Worm (Caenorhabditis elegans): Measurements from ENCODE around the gene ikke-1.

Gene ikke-1

ce11 chrIII:9075539-9075938 is 25.0 kb upstream of the ikke-1 start, which contains the start of gene F02A9.7 (continued):
- no peak for TF ChIP-seq xbp-1 (tag; optimal IDR thresholded peaks at IDR 0.05)

ce11 chrIII:9072704-9073103 is 22.2 kb upstream of the ikke-1 start:
- TF ChIP-seq pax-3 (tag; optimal IDR thresholded peaks at IDR 0.05): no peak
- no peak for TF ChIP-seq unc-86 (tag; optimal IDR thresholded peaks at IDR 0.05)
- TF ChIP-seq nhr-71 (tag; optimal IDR thresholded peaks at IDR 0.05): no peak
- TF ChIP-seq ets-5 (GFP tag; IDR thresholded peaks at IDR 0.05): no peak
- TF ChIP-seq aha-1 (tag; optimal IDR thresholded peaks at IDR 0.05): no peak
- TF ChIP-seq ceh-90 (tag; optimal IDR thresholded peaks at IDR 0.05): no peak
- no peak for TF ChIP-seq sptf-1 (tag; optimal IDR thresholded peaks at IDR 0.05)
- no peak for TF ChIP-seq ama-1 (optimal IDR thresholded peaks at IDR 0.05)
- no peak for TF ChIP-seq skn-1 (tag; optimal IDR thresholded peaks at IDR 0.05)
- TF ChIP-seq ceh-88 (GFP tag; IDR thresholded peaks at IDR 0.05): no peak
- no peak for TF ChIP-seq egl-27 (tag; optimal IDR thresholded peaks at IDR 0.05)

- no peak for TF ChIP-seq fos-1 (tag; optimal IDR thresholded peaks at IDR 0.05)
- TF ChIP-seq efl-1 (optimal IDR thresholded peaks at IDR 0.05): no peak
- TF ChIP-seq efl-1 (GFP tag; optimal IDR thresholded peaks at IDR 0.05 in 1 of 2): peak in 1 of 2 experiments; percentile 64
Observed at ce11 chrIII:9071372-9071771, 20.9 kb upstream of the ikke-1 start, which contains the start of gene lin-12. TSS of gene lin-12 (minus strand) at chrIII:9071472.

- TF ChIP-seq mef-2 (tag; optimal IDR thresholded peaks at IDR 0.05) (no peak), unc-98 (GFP tag; IDR thresholded peaks at IDR 0.05) (no peak), unc-86 (tag; optimal IDR thresholded peaks at IDR 0.05) (no peak), hlh-17 (GFP tag; optimal IDR thresholded peaks at IDR 0.05; ENCODE audit: borderline replicate concordance) (no peak), grh-1 (GFP tag; IDR thresholded peaks at IDR 0.05) (no peak), sptf-1 (tag; optimal IDR thresholded peaks at IDR 0.05) (no peak), egl-27 (tag; optimal IDR thresholded peaks at IDR 0.05) (no peak)
Observed at ce11 chrIII:9069712-9070111, 19.2 kb upstream of the ikke-1 start.

- TF ChIP-seq nhr-19 (GFP tag; conservative IDR thresholded peaks at IDR 0.05) (0 out of 2 replicates have a peak, but pooled peaks have one; percentile 10), mep-1 (tag; optimal IDR thresholded peaks at IDR 0.05) (peak; percentile 27), nhr-71 (tag; optimal IDR thresholded peaks at IDR 0.05) (peak; percentile 56), aly-2 (tag; optimal IDR thresholded peaks at IDR 0.05) (peak; percentile 72), pax-3 (tag; optimal IDR thresholded peaks at IDR 0.05) (no peak)
Observed at ce11 chrIII:9060267-9060666, 9.8 kb upstream of the ikke-1 start.

- TF ChIP-seq lin-35 (GFP tag; optimal IDR thresholded peaks at IDR 0.05): peak in 1 of 2 experiments; percentile 33
- no peak for TF ChIP-seq aly-2 (tag; optimal IDR thresholded peaks at IDR 0.05)
- peak; percentile 46 for TF ChIP-seq elt-2 (tag; optimal IDR thresholded peaks at IDR 0.05)
- TF ChIP-seq hpl-2 (GFP tag; optimal IDR thresholded peaks at IDR 0.05): no peak
- peak; percentile 28 for TF ChIP-seq snu-23 (GFP tag; optimal IDR thresholded peaks at IDR 0.05)
- TF ChIP-seq aha-1 (tag; optimal IDR thresholded peaks at IDR 0.05): no peak
- peak; percentile 97 for TF ChIP-seq skn-1 (tag; optimal IDR thresholded peaks at IDR 0.05)
- TF ChIP-seq tbx-2 (tag; optimal IDR thresholded peaks at IDR 0.05): no peak
- peak in 1 of 2 experiments; percentile 10 for TF ChIP-seq efl-1 (optimal IDR thresholded peaks at IDR 0.05)
- TF ChIP-seq efl-1 (GFP tag; optimal IDR thresholded peaks at IDR 0.05 in 1 of 2): peak in 1 of 2 experiments; percentile 56
- peak; percentile 38 for TF ChIP-seq nhr-71 (tag; optimal IDR thresholded peaks at IDR 0.05)
- TF ChIP-seq swsn-7 (tag; optimal IDR thresholded peaks at IDR 0.05): peak; percentile 10
- peak; percentile 67 for TF ChIP-seq nhr-20 (tag; optimal IDR thresholded peaks at IDR 0.05)
- TF ChIP-seq lir-3 (tag; optimal IDR thresholded peaks at IDR 0.05; ENCODE audit: poor library complexity): no peak
- peak in 1 of 2 experiments; percentile 22 for TF ChIP-seq mdl-1 (tag; optimal IDR thresholded peaks at IDR 0.05)
- TF ChIP-seq lin-14 (GFP tag; optimal IDR thresholded peaks at IDR 0.05): peak; percentile 31
- peak; percentile 0 for TF ChIP-seq rnt-1 (tag; optimal IDR thresholded peaks at IDR 0.05)
Observed at ce11 chrIII:9058959-9059534, 8.5 kb upstream of the ikke-1 start, which contains the start of gene gst-1. TSS of gene gst-1 (plus strand) at chrIII:9059331.

All from whole organism, L1 larva.